Worm (Caenorhabditis elegans): ENCODE data around the gene srx-21.

DNA sequence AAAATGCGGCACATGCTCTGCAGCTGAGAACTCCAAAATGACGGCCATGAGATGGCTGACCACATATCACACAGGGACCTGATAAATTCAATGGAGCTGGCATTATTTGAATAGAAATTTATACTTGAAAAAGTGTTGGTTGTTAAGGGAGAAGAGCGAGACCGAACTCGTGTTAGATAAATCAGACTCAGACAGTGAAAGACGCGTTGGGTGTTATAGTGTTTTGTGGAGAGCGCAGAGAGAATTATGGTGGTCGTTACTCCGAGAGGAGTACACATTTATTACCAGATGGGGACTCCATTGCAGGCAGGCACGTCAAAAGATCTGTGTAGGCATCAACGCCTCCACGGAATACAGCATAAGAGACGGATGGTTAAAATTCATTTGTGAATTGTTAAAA lies 34.1 kb upstream of the srx-21 start, which contains the start of gene nhr-190:
- no peak for TF ChIP-seq ceh-43 (GFP tag; optimal IDR thresholded peaks at IDR 0.05)
- no peak for TF ChIP-seq lsy-2 (tag; optimal IDR thresholded peaks at IDR 0.05)
- no peak for TF ChIP-seq unc-39 (tag; optimal IDR thresholded peaks at IDR 0.05)
- TF ChIP-seq lin-32 (GFP tag; optimal IDR thresholded peaks at IDR 0.05), result no peak
